Fruit fly (Drosophila melanogaster) Kc167 (cell line): ENCODE data around the gene CG10616.

Experiments used
- h ChIP-seq: fragments of >200 bp; optimal IDR thresholded peaks from 3 replicates; lab custom pipeline; 2018; ENCODE audit warnings: missing external identifiers
- insv ChIP-seq: fragments of >200 bp; optimal IDR thresholded peaks from 3 replicates; lab custom pipeline; 2018; ENCODE audit warnings: missing external identifiers
- psq ChIP-seq: fragments of >200 bp; optimal IDR thresholded peaks from 2 replicates; lab custom pipeline; 2017; ENCODE audit warnings: missing external identifiers
- ttk ChIP-seq: sonication (Bioruptor generic); optimal IDR thresholded peaks from 2 replicates; lab custom pipeline; 2017; ENCODE audit warnings: missing external identifiers

DNA sequence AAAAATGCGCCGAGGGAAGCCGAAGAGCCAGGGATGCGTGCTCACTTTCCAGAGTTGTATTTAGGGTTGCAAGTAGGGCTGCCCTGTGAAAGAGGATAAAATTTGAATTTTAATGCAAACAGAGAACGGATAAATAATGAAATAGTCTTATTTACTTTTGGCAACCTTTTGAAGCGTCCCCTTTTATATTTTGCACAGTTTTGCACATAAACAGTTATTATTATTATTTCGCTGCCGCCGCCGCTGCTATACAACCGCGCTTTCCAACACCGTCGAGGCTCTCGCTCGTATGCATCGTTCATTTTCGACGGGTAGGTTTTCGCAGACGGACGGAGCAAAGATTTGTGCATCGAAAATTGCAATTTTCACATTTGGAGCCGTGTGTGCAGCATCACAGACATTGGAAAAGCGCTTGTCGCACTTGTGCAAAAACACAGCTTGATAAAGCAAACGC, 43.3 kb downstream of the CG10616 start, which contains the start of the genes sti and tral:
- TF ChIP-seq h (lab: Kevin White, UChicago) (no peak), psq (lab: Kevin White, UChicago) (no peak), insv (lab: Kevin White, UChicago) (no peak), ttk (no peak)
